Worm (Caenorhabditis elegans) whole organism, L4 larva: ENCODE data around the gene ceh-43.

Experiments used
- F37D6.2 ChIP-seq: sonication (generic microtip); optimal IDR thresholded peaks from 2 replicates; lab custom pipeline; 2016; ENCODE audit warnings: mild to moderate bottlenecking, missing genetic modification characterization, missing compliant biosample characterization
- F44E2.7 ChIP-seq: fragments of 200-800 bp; sonication (Bioruptor generic); IDR thresholded peaks from 2 replicates; pipeline ENCODE4 v2.1.2; 2022; ENCODE audit warnings: missing genetic modification characterization, missing compliant biosample characterization
- R02D3.7 ChIP-seq: fragments of 150-350 bp; sonication (generic microtip); optimal IDR thresholded peaks from 3 replicates; lab custom pipeline; 2014; ENCODE audit warnings: missing biosample characterization, missing genetic modification characterization
- T20F7.1 ChIP-seq: fragments of 200-800 bp; sonication (Bioruptor generic); optimal IDR thresholded peaks from 2 replicates; lab custom pipeline; 2018; ENCODE audit warnings: mild to moderate bottlenecking, missing genetic modification characterization, missing compliant biosample characterization
- Y48G9A.11 ChIP-seq: fragments of 200-800 bp; sonication (Bioruptor generic); IDR thresholded peaks from 2 replicates; pipeline ENCODE4 v1.3.6; 2022; ENCODE audit warnings: missing genetic modification reagents, missing genetic modification characterization, missing compliant biosample characterization
- aly-2 ChIP-seq: sonication (generic microtip); optimal IDR thresholded peaks from 2 replicates; lab custom pipeline; 2018; ENCODE audit warnings: missing biosample characterization, missing genetic modification characterization
- arid-1 ChIP-seq: fragments of 200-800 bp; sonication (Bioruptor generic); conservative IDR thresholded peaks from 2 replicates; pipeline ENCODE4 v1.3.6; 2022; ENCODE audit warnings: missing genetic modification reagents, missing genetic modification characterization, missing compliant biosample characterization
- ceh-28 ChIP-seq: fragments of 150-350 bp; optimal IDR thresholded peaks from 2 replicates; lab custom pipeline; 2014; ENCODE audit warnings: missing biosample characterization, missing genetic modification reagents, missing genetic modification characterization
- ceh-32 ChIP-seq: sonication (generic microtip); optimal IDR thresholded peaks from 2 replicates; lab custom pipeline; 2016; ENCODE audit warnings: mild to moderate bottlenecking, missing genetic modification characterization, missing compliant biosample characterization; ENCODE audit not compliant: poor library complexity
- ceh-62 ChIP-seq: sonication (generic microtip); optimal IDR thresholded peaks from 2 replicates; lab custom pipeline; 2017; ENCODE audit warnings: missing biosample characterization, missing genetic modification characterization
- ceh-82 ChIP-seq: sonication (generic microtip); optimal IDR thresholded peaks from 2 replicates; lab custom pipeline; 2017; ENCODE audit warnings: missing biosample characterization, missing genetic modification characterization
- ces-1 ChIP-seq: fragments of 150-350 bp; sonication (generic microtip); optimal IDR thresholded peaks from 4 replicates; lab custom pipeline; 2014; ENCODE audit warnings: missing biosample characterization, missing genetic modification reagents, missing genetic modification characterization
- cey-2 ChIP-seq: sonication (generic microtip); optimal IDR thresholded peaks from 3 replicates; lab custom pipeline; 2017; ENCODE audit warnings: missing genetic modification characterization, mild to moderate bottlenecking, missing compliant biosample characterization, antibody characterized with exemption, borderline replicate concordance; ENCODE audit not compliant: insufficient read depth
- daf-8 ChIP-seq: fragments of 200-800 bp; sonication (Bioruptor generic); IDR thresholded peaks from 2 replicates; pipeline ENCODE4 v1.3.6; 2022; ENCODE audit warnings: missing genetic modification characterization, missing compliant biosample characterization
- dmd-6 ChIP-seq: fragments of 200-800 bp; sonication (Bioruptor generic); IDR thresholded peaks from 2 replicates; pipeline ENCODE4 v1.3.6; 2022; ENCODE audit warnings: missing genetic modification reagents, missing genetic modification characterization, missing compliant biosample characterization
- dpl-1 ChIP-seq: fragments of 150-350 bp; optimal IDR thresholded peaks from 2 replicates; lab custom pipeline; 2014; ENCODE audit warnings: missing biosample characterization, missing genetic modification reagents, missing genetic modification characterization
- duxl-1 ChIP-seq: sonication (generic microtip); optimal IDR thresholded peaks from 2 replicates; lab custom pipeline; 2016; ENCODE audit warnings: mild to moderate bottlenecking, missing genetic modification characterization, moderate library complexity, missing compliant biosample characterization; ENCODE audit not compliant: poor library complexity
- dve-1 ChIP-seq: sonication (generic microtip); optimal IDR thresholded peaks from 2 replicates; lab custom pipeline; 2017; ENCODE audit warnings: antibody characterized with exemption, mild to moderate bottlenecking, missing genetic modification characterization, missing compliant biosample characterization; ENCODE audit not compliant: insufficient read depth
- egl-27 ChIP-seq: sonication (generic microtip); optimal IDR thresholded peaks from 3 replicates; lab custom pipeline; 2017; ENCODE audit warnings: missing biosample characterization, missing genetic modification reagents, missing genetic modification characterization
- fkh-10 ChIP-seq: fragments of 150-350 bp; optimal IDR thresholded peaks from 2 replicates; lab custom pipeline; 2014; ENCODE audit warnings: missing biosample characterization, missing genetic modification reagents, missing genetic modification characterization
- gei-8 ChIP-seq: fragments of 200-800 bp; sonication (Bioruptor generic); optimal IDR thresholded peaks from 2 replicates; lab custom pipeline; 2018; ENCODE audit warnings: mild to moderate bottlenecking, missing genetic modification characterization, missing compliant biosample characterization
- hlh-11 ChIP-seq: fragments of 200-800 bp; sonication (Bioruptor generic); optimal IDR thresholded peaks from 2 replicates; lab custom pipeline; 2018; ENCODE audit warnings: mild to moderate bottlenecking, missing genetic modification characterization, missing compliant biosample characterization
- jun-1 ChIP-seq: fragments of 150-350 bp; optimal IDR thresholded peaks from 2 replicates; lab custom pipeline; 2014; ENCODE audit warnings: missing biosample characterization, missing genetic modification reagents, missing genetic modification characterization
- lin-29 ChIP-seq: fragments of 200-800 bp; sonication (Bioruptor generic); IDR thresholded peaks from 2 replicates; pipeline ENCODE4 v1.3.6; 2022; ENCODE audit warnings: missing genetic modification reagents, missing genetic modification characterization, missing compliant biosample characterization
- madf-9 ChIP-seq: fragments of 200-800 bp; sonication (Bioruptor generic); conservative IDR thresholded peaks from 2 replicates; pipeline ENCODE4 v1.3.6; 2022; ENCODE audit warnings: missing genetic modification reagents, missing genetic modification characterization, missing compliant biosample characterization
- mdt-29 ChIP-seq: fragments of 200-800 bp; sonication (Bioruptor generic); IDR thresholded peaks from 2 replicates; pipeline ENCODE4 v1.3.6; 2022; ENCODE audit warnings: missing genetic modification reagents, missing genetic modification characterization, missing compliant biosample characterization
- mes-2 ChIP-seq: sonication (generic microtip); optimal IDR thresholded peaks from 2 replicates; lab custom pipeline; 2016; ENCODE audit warnings: missing genotype, mild to moderate bottlenecking, missing genetic modification characterization, missing compliant biosample characterization; ENCODE audit not compliant: poor library complexity, severe bottlenecking
- nhr-10 ChIP-seq: fragments of 150-350 bp; optimal IDR thresholded peaks from 2 replicates; lab custom pipeline; 2014; ENCODE audit warnings: missing biosample characterization, missing genetic modification characterization
- nhr-111 ChIP-seq: fragments of 200-800 bp; sonication (Bioruptor generic); optimal IDR thresholded peaks from 2 replicates; lab custom pipeline; 2018; ENCODE audit warnings: mild to moderate bottlenecking, missing genetic modification characterization, missing compliant biosample characterization
- nhr-237 ChIP-seq: sonication (generic microtip); optimal IDR thresholded peaks from 2 replicates; lab custom pipeline; 2017; ENCODE audit warnings: missing biosample characterization, missing genetic modification characterization
- nhr-28 ChIP-seq: fragments of 150-350 bp; optimal IDR thresholded peaks from 2 replicates; lab custom pipeline; 2014; ENCODE audit warnings: missing biosample characterization, missing genetic modification characterization
- nhr-42 ChIP-seq: fragments of 200-800 bp; sonication (Bioruptor generic); IDR thresholded peaks from 2 replicates; pipeline ENCODE4 v1.3.6; 2022; ENCODE audit warnings: missing genetic modification characterization, missing compliant biosample characterization
- nhr-76 ChIP-seq: fragments of 150-350 bp; optimal IDR thresholded peaks from 2 replicates; lab custom pipeline; 2014; ENCODE audit warnings: missing biosample characterization, missing genetic modification characterization
- pha-4 ChIP-seq, 2 experiments: fragments of 150-350 bp in 1 of 2; fragments of 200-800 bp in 1 of 2; sonication (Bioruptor generic) in 1 of 2; IDR thresholded peaks in 1 of 2; optimal IDR thresholded peaks in 1 of 2; 2 replicates each; pipeline versions ENCODE4 v1.3.6 to Lab custom; 2014 to 2022; ENCODE audit warnings: missing genetic modification characterization in 2 of 2, missing genetic modification reagents in 2 of 2, missing biosample characterization in 1 of 2, missing compliant biosample characterization in 1 of 2
- pqm-1 ChIP-seq: sonication (generic microtip); optimal IDR thresholded peaks from 2 replicates; lab custom pipeline; 2017; ENCODE audit warnings: missing biosample characterization, missing genetic modification characterization
- snpc-1.2 ChIP-seq: fragments of 200-800 bp; sonication (Bioruptor generic); IDR thresholded peaks from 2 replicates; pipeline ENCODE4 v1.3.6; 2022; ENCODE audit warnings: missing genetic modification reagents, missing genetic modification characterization, missing compliant biosample characterization
- spr-3 ChIP-seq: fragments of 200-800 bp; sonication (Bioruptor generic); optimal IDR thresholded peaks from 2 replicates; lab custom pipeline; 2018; ENCODE audit warnings: mild to moderate bottlenecking, missing genetic modification characterization, missing compliant biosample characterization
- zag-1 ChIP-seq: fragments of 150-350 bp; optimal IDR thresholded peaks from 2 replicates; lab custom pipeline; 2014; ENCODE audit warnings: missing biosample characterization, missing genetic modification characterization
- zfp-2 ChIP-seq: sonication (generic microtip); optimal IDR thresholded peaks from 2 replicates; lab custom pipeline; 2016; ENCODE audit warnings: mild to moderate bottlenecking, missing genetic modification characterization, missing compliant biosample characterization
- zfp-3 ChIP-seq: fragments of 200-800 bp; sonication (Bioruptor generic); conservative IDR thresholded peaks from 2 replicates; pipeline ENCODE4 v1.3.6; 2022; ENCODE audit warnings: missing genetic modification reagents, missing genetic modification characterization, missing compliant biosample characterization
- zip-11 ChIP-seq: fragments of 200-800 bp; sonication (Bioruptor generic); IDR thresholded peaks from 2 replicates; pipeline ENCODE4 v1.3.6; 2022; ENCODE audit warnings: missing genetic modification characterization, missing compliant biosample characterization
- ztf-11 ChIP-seq: fragments of 150-350 bp; optimal IDR thresholded peaks from 2 replicates; lab custom pipeline; 2014; ENCODE audit warnings: missing biosample characterization, missing genetic modification characterization

Gene ceh-43

ce11 chrIII:4412108-4413009 is 37.4 kb downstream of the ceh-43 start (continued):
- no peak for TF ChIP-seq nhr-111
- TF ChIP-seq ceh-28, result no peak
- no peak for TF ChIP-seq nhr-237 (tag; lab: Kevin White, UChicago)
- no peak for TF ChIP-seq aly-2 (tag; lab: Kevin White, UChicago)
- TF ChIP-seq cey-2 (tag; lab: Kevin White, UChicago), result no peak
- peak; percentile 81 for TF ChIP-seq dmd-6 (GFP tag; lab: Robert Waterston, UW)
- no peak for TF ChIP-seq ceh-82 (tag; lab: Kevin White, UChicago)
- no peak for TF ChIP-seq nhr-10 (tag; lab: Kevin White, UChicago)
- TF ChIP-seq zip-11 (GFP tag; lab: Robert Waterston, UW), result no peak
- no peak for TF ChIP-seq pqm-1
- no peak for TF ChIP-seq zfp-3 (GFP tag; lab: Robert Waterston, UW)
- no peak for TF ChIP-seq F44E2.7 (GFP tag; lab: Robert Waterston, UW)
- TF ChIP-seq egl-27 (tag; lab: Kevin White, UChicago), result no peak
- no peak for TF ChIP-seq mdt-29 (GFP tag; lab: Robert Waterston, UW)
- no peak for TF ChIP-seq nhr-76 (tag; lab: Kevin White, UChicago)
- TF ChIP-seq Y48G9A.11, result no peak
- TF ChIP-seq gei-8 (GFP tag; lab: Kevin White, UChicago), result no peak
- TF ChIP-seq ztf-11 (tag; lab: Kevin White, UChicago), result no peak
- no peak for TF ChIP-seq lin-29 (GFP tag; lab: Robert Waterston, UW)
- TF ChIP-seq ces-1, result no peak
- no peak for TF ChIP-seq T20F7.1
- TF ChIP-seq ceh-62 (tag; lab: Kevin White, UChicago), result no peak
- TF ChIP-seq nhr-28 (tag; lab: Kevin White, UChicago), result peak; percentile 46
- no peak for TF ChIP-seq fkh-10
- no peak for TF ChIP-seq zfp-2
- peak; percentile 31 for TF ChIP-seq dve-1
- TF ChIP-seq R02D3.7 (tag; lab: Kevin White, UChicago), result peak; percentile 46
- no peak for TF ChIP-seq spr-3 (GFP tag; lab: Kevin White, UChicago)
- TF ChIP-seq jun-1, result no peak
- no peak for TF ChIP-seq pha-4 (GFP tag; IDR thresholded peaks at IDR 0.05; lab: Robert Waterston, UW)
- no peak for TF ChIP-seq pha-4 (tag; optimal IDR thresholded peaks at IDR 0.05; lab: Kevin White, UChicago)
- TF ChIP-seq ceh-32, result no peak
- TF ChIP-seq nhr-42, result no peak
- TF ChIP-seq mes-2, result no peak
- TF ChIP-seq dpl-1, result no peak
- TF ChIP-seq madf-9, result no peak
- TF ChIP-seq snpc-1.2 (GFP tag; lab: Robert Waterston, UW), result no peak
- TF ChIP-seq duxl-1 (tag; lab: Kevin White, UChicago), result no peak
- no peak for TF ChIP-seq arid-1 (GFP tag; lab: Robert Waterston, UW)
- no peak for TF ChIP-seq F37D6.2 (tag; lab: Kevin White, UChicago)
- no peak for TF ChIP-seq daf-8 (GFP tag; lab: Robert Waterston, UW)
- TF ChIP-seq hlh-11 (tag; lab: Kevin White, UChicago), result peak; percentile 58
- TF ChIP-seq zag-1 (tag; lab: Kevin White, UChicago), result no peak
